Worm (Caenorhabditis elegans): ENCODE results near the gene C25E10.13.

Gene C25E10.13

ce11 chrV:9096674-9097073 lies 37.2 kb downstream of the C25E10.13 start:
- TF ChIP-seq ces-1 (GFP tag; optimal IDR thresholded peaks at IDR 0.05) (no peak), sem-2 (GFP tag; optimal IDR thresholded peaks at IDR 0.05) (no peak), mab-5 (tag; optimal IDR thresholded peaks at IDR 0.05) (no peak), drap-1 (GFP tag; optimal IDR thresholded peaks at IDR 0.05) (no peak), zip-8 (tag; optimal IDR thresholded peaks at IDR 0.05) (no peak), pha-4 (tag; optimal IDR thresholded peaks at IDR 0.05) (no peak), lin-32 (GFP tag; optimal IDR thresholded peaks at IDR 0.05) (no peak), tbx-8 (GFP tag; optimal IDR thresholded peaks at IDR 0.05) (no peak), ham-2 (GFP tag; optimal IDR thresholded peaks at IDR 0.05) (no peak), bed-3 (GFP tag; optimal IDR thresholded peaks at IDR 0.05) (no peak), ceh-43 (GFP tag; optimal IDR thresholded peaks at IDR 0.05) (no peak), nhr-2 (tag; optimal IDR thresholded peaks at IDR 0.05) (no peak), cnd-1 (tag; optimal IDR thresholded peaks at IDR 0.05) (no peak), blmp-1 (tag; optimal IDR thresholded peaks at IDR 0.05) (no peak), ceh-39 (tag; optimal IDR thresholded peaks at IDR 0.05) (no peak), nhr-76 (tag; optimal IDR thresholded peaks at IDR 0.05) (no peak)

ce11 chrV:9097213-9097612 lies 37.7 kb downstream of the C25E10.13 start:
- TF ChIP-seq nhr-237 (tag; optimal IDR thresholded peaks at IDR 0.05) (no peak), ztf-11 (tag; optimal IDR thresholded peaks at IDR 0.05) (no peak), mep-1 (tag; optimal IDR thresholded peaks at IDR 0.05) (no peak), mab-5 (tag; optimal IDR thresholded peaks at IDR 0.05) (no peak), hlh-1 (tag; optimal IDR thresholded peaks at IDR 0.05) (no peak), ceh-83 (GFP tag; optimal IDR thresholded peaks at IDR 0.05) (no peak)

ce11 chrV:9098280-9098973 lies 38.9 kb downstream of the C25E10.13 start, which contains the start of gene F21C10.9:
TSS of gene F21C10.9 (minus strand) at chrV:9098696.
- no peak for TF ChIP-seq sem-2 (GFP tag; optimal IDR thresholded peaks at IDR 0.05)

DNA sequence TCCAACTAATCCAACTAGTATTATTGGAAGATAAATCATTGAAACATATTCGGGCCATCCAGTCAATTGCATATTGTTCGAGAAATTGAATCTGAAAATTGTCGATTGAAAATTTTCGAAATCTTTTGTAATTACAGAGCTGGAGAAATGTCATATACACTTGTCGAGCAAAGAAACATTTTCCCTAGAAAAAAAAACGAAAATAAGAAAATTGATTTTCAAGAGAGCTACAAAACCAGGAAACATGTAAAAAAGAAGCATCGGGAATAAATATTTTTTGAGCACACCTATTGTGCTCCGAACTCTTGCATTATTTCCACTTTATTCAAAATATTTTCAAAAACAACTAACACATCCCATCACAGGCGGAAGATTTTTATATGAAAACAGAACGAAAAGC lies 41.5 kb downstream of the C25E10.13 start, which contains the start of gene frpr-6:
TSS of gene frpr-6 (minus strand) at position 101 of the 400 bp plus-strand sequence.
- no peak for TF ChIP-seq blmp-1 (tag; optimal IDR thresholded peaks at IDR 0.05)
- TF ChIP-seq nhr-76 (tag; optimal IDR thresholded peaks at IDR 0.05): no peak
- no peak for TF ChIP-seq sptf-1 (tag; optimal IDR thresholded peaks at IDR 0.05)
- TF ChIP-seq ceh-43 (GFP tag; optimal IDR thresholded peaks at IDR 0.05): no peak
- no peak for TF ChIP-seq drap-1 (GFP tag; optimal IDR thresholded peaks at IDR 0.05)

DNA sequence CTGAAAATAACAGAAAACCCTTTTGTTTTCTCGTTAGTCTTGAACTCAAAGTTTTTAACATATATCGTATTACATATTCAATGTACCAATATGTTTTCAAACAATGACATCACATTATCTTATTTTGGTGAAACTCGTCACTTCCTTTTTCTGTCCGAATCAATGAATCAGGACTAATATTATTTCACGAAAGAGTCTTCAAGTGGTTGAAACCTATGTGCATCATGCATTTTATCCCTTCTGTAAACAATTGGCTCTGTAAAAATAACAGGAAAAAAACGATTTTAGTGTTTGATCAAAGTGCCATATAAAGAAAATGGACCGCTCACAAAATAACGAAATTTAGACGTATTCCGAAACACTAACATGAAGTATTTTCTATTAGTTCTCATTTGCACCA lies 48.7 kb downstream of the C25E10.13 start, which contains the start of gene F21C10.18:
TSS of gene F21C10.18 (plus strand) at position 301 of the 400 bp plus-strand sequence.
- TF ChIP-seq ceh-43 (GFP tag; optimal IDR thresholded peaks at IDR 0.05): no peak
- no peak for TF ChIP-seq cnd-1 (tag; optimal IDR thresholded peaks at IDR 0.05)
- TF ChIP-seq ces-1 (GFP tag; optimal IDR thresholded peaks at IDR 0.05): no peak
- no peak for TF ChIP-seq nhr-76 (tag; optimal IDR thresholded peaks at IDR 0.05)
- TF ChIP-seq ceh-39 (tag; optimal IDR thresholded peaks at IDR 0.05): no peak
- no peak for TF ChIP-seq nhr-2 (tag; optimal IDR thresholded peaks at IDR 0.05)

- no peak for TF ChIP-seq sptf-1 (tag; optimal IDR thresholded peaks at IDR 0.05)
- no peak for TF ChIP-seq blmp-1 (tag; optimal IDR thresholded peaks at IDR 0.05)
- no peak for TF ChIP-seq bed-3 (GFP tag; optimal IDR thresholded peaks at IDR 0.05)
- no peak for TF ChIP-seq ceh-83 (GFP tag; optimal IDR thresholded peaks at IDR 0.05)
- TF ChIP-seq M03D4.4 (tag; optimal IDR thresholded peaks at IDR 0.05): no peak
- TF ChIP-seq nhr-237 (tag; optimal IDR thresholded peaks at IDR 0.05): no peak
These were observed 49.8 kb downstream of the C25E10.13 start, which contains the start of gene pqn-31 for ce11 chrV:9109281-9109680. TSS of gene pqn-31 (plus strand) at chrV:9109581.
